Fruit fly (Drosophila melanogaster) whole organism, embryonic: ENCODE data around the gene CG33287.

Source experiments
- Awh ChIP-seq: fragments of 200-800 bp; sonication (Bioruptor generic); IDR thresholded peaks from 2 replicates; pipeline ENCODE4, ENCODE4 v1.3.6; 2022; ENCODE audit warnings: missing biosample characterization, missing genetic modification characterization
- Blimp-1 ChIP-seq: fragments of 200-800 bp; sonication (Bioruptor generic); optimal IDR thresholded peaks from 3 replicates; lab custom pipeline; 2018; ENCODE audit warnings: missing biosample characterization, missing genetic modification characterization, mild to moderate bottlenecking, moderate library complexity, missing genetic modification reagents
- CG10267 ChIP-seq: fragments of 200-800 bp; sonication (Bioruptor generic); optimal IDR thresholded peaks from 2 replicates; lab custom pipeline; 2018; ENCODE audit warnings: missing biosample characterization, mild to moderate bottlenecking, missing genetic modification characterization, moderate library complexity
- CG12391 ChIP-seq: fragments of 200-800 bp; sonication (Bioruptor generic); optimal IDR thresholded peaks from 3 replicates; lab custom pipeline; 2018; ENCODE audit warnings: missing biosample characterization, mild to moderate bottlenecking, missing genetic modification characterization, moderate library complexity
- CG13123 ChIP-seq: fragments of 200-800 bp; sonication (Bioruptor generic); optimal IDR thresholded peaks from 2 replicates; lab custom pipeline; 2016; ENCODE audit warnings: missing biosample characterization, missing genetic modification characterization
- CG13894 ChIP-seq: fragments of 200-800 bp; sonication (Bioruptor generic); optimal IDR thresholded peaks from 3 replicates; lab custom pipeline; 2018; ENCODE audit warnings: missing biosample characterization, mild to moderate bottlenecking, missing genetic modification characterization, moderate library complexity
- CG1603 ChIP-seq: fragments of 200-800 bp; sonication (Bioruptor generic); optimal IDR thresholded peaks from 2 replicates; lab custom pipeline; 2019; ENCODE audit warnings: missing biosample characterization, mild to moderate bottlenecking, missing genetic modification characterization, moderate library complexity
- CG17612 ChIP-seq: fragments of 200-800 bp; sonication (Bioruptor generic); IDR thresholded peaks from 2 replicates; pipeline ENCODE4 v1.3.6; 2022; ENCODE audit warnings: missing biosample characterization, missing genetic modification characterization
- CG17802 ChIP-seq: fragments of 200-800 bp; sonication (Bioruptor generic); optimal IDR thresholded peaks from 2 replicates; lab custom pipeline; 2018; ENCODE audit warnings: missing biosample characterization, mild to moderate bottlenecking, missing genetic modification characterization, moderate library complexity
- CG1792 ChIP-seq: fragments of 200-800 bp; sonication (Bioruptor generic); optimal IDR thresholded peaks from 2 replicates; lab custom pipeline; 2016; ENCODE audit warnings: missing biosample characterization, missing genetic modification characterization
- CG18476 ChIP-seq: fragments of 200-800 bp; sonication (Bioruptor generic); optimal IDR thresholded peaks from 2 replicates; lab custom pipeline; 2016; ENCODE audit warnings: missing biosample characterization, mild to moderate bottlenecking, missing genetic modification characterization
- CG2116 ChIP-seq: fragments of 200-800 bp; sonication (Bioruptor generic); optimal IDR thresholded peaks from 3 replicates; lab custom pipeline; 2018; ENCODE audit warnings: missing biosample characterization, mild to moderate bottlenecking, missing genetic modification characterization
- CG2875 ChIP-seq: fragments of 200-800 bp; sonication (Bioruptor generic); optimal IDR thresholded peaks from 2 replicates; lab custom pipeline; 2017; ENCODE audit warnings: missing biosample characterization, mild to moderate bottlenecking, missing genetic modification characterization, missing genetic modification reagents
- CG30020 ChIP-seq: fragments of 200-800 bp; optimal IDR thresholded peaks from 2 replicates; lab custom pipeline; 2019; ENCODE audit warnings: missing biosample characterization, mild to moderate bottlenecking, missing genetic modification characterization, moderate library complexity
- CG30403 ChIP-seq: fragments of 200-800 bp; sonication (Bioruptor generic); optimal IDR thresholded peaks from 3 replicates; lab custom pipeline; 2016; ENCODE audit warnings: missing biosample characterization, missing genetic modification characterization
- CG31441 ChIP-seq: fragments of 200-800 bp; sonication (Bioruptor generic); IDR thresholded peaks from 2 replicates; pipeline ENCODE4 v1.3.6; 2022; ENCODE audit warnings: missing biosample characterization, missing genetic modification characterization
- CG3407 ChIP-seq: fragments of 200-800 bp; sonication (Bioruptor generic); optimal IDR thresholded peaks from 2 replicates; lab custom pipeline; 2018; ENCODE audit warnings: missing biosample characterization, mild to moderate bottlenecking, missing genetic modification characterization
- CG34224 ChIP-seq: fragments of 200-800 bp; sonication (Bioruptor generic); IDR thresholded peaks from 3 replicates; pipeline ENCODE4 v1.3.6; 2022; ENCODE audit warnings: missing biosample characterization, missing genetic modification characterization; ENCODE audit not compliant: partially characterized antibody
- CG34422 ChIP-seq: fragments of 200-800 bp; sonication (Bioruptor generic); IDR thresholded peaks from 3 replicates; pipeline ENCODE4 v1.3.6; 2022; ENCODE audit warnings: missing biosample characterization, missing genetic modification characterization
- CG4617 ChIP-seq: fragments of 200-800 bp; sonication (Bioruptor generic); optimal IDR thresholded peaks from 3 replicates; lab custom pipeline; 2016; ENCODE audit warnings: missing biosample characterization, missing genetic modification characterization, borderline replicate concordance
- CG4730 ChIP-seq: fragments of 200-800 bp; sonication (Bioruptor generic); IDR thresholded peaks from 2 replicates; pipeline ENCODE4 v1.3.6; 2022; ENCODE audit warnings: missing biosample characterization, missing genetic modification characterization
- CG4820 ChIP-seq: fragments of 200-800 bp; sonication (Bioruptor generic); optimal IDR thresholded peaks from 3 replicates; lab custom pipeline; 2016; ENCODE audit warnings: missing biosample characterization, missing genetic modification characterization
- CG5180 ChIP-seq: fragments of 200-800 bp; sonication (Bioruptor generic); optimal IDR thresholded peaks from 3 replicates; lab custom pipeline; 2017; ENCODE audit warnings: missing biosample characterization, missing genetic modification characterization, mild to moderate bottlenecking, moderate library complexity, missing genetic modification reagents
- CG8944 ChIP-seq: fragments of 200-800 bp; sonication (Bioruptor generic); optimal IDR thresholded peaks from 3 replicates; lab custom pipeline; 2016; ENCODE audit warnings: missing biosample characterization, missing genetic modification characterization
- CkIIα-i1 ChIP-seq: fragments of 200-800 bp; sonication (Bioruptor generic); IDR thresholded peaks from 2 replicates; pipeline ENCODE4 v1.3.6; 2022; ENCODE audit warnings: missing biosample characterization, missing genetic modification characterization
- Dbx ChIP-seq: fragments of 200-800 bp; sonication (Bioruptor generic); IDR thresholded peaks from 3 replicates; pipeline ENCODE4 v1.3.6; 2022; ENCODE audit warnings: missing biosample characterization, missing genetic modification characterization
- Fer1 ChIP-seq: fragments of 200-800 bp; sonication (Bioruptor generic); optimal IDR thresholded peaks from 2 replicates; lab custom pipeline; 2017; ENCODE audit warnings: missing biosample characterization, mild to moderate bottlenecking, missing genetic modification characterization
- Fer2 ChIP-seq: fragments of 200-800 bp; sonication (Bioruptor generic); optimal IDR thresholded peaks from 2 replicates; lab custom pipeline; 2018; ENCODE audit warnings: missing biosample characterization, mild to moderate bottlenecking, missing genetic modification characterization, moderate library complexity
- Gug ChIP-seq: fragments of 200-800 bp; sonication (Bioruptor generic); IDR thresholded peaks from 4 replicates; pipeline ENCODE4 v1.3.6; 2022; ENCODE audit warnings: missing biosample characterization, missing genetic modification characterization
- HLH3B ChIP-seq: fragments of 200-800 bp; sonication (Bioruptor generic); IDR thresholded peaks from 2 replicates; pipeline ENCODE4 v1.3.6; 2022; ENCODE audit warnings: missing biosample characterization, missing genetic modification characterization
- HmgZ ChIP-seq: fragments of 200-800 bp; sonication (Bioruptor generic); optimal IDR thresholded peaks from 2 replicates; lab custom pipeline; 2018; ENCODE audit warnings: missing biosample characterization, mild to moderate bottlenecking, missing genetic modification characterization
- MESR4 ChIP-seq: fragments of 200-800 bp; sonication (Bioruptor generic); optimal IDR thresholded peaks from 2 replicates; lab custom pipeline; 2018; ENCODE audit warnings: missing biosample characterization, mild to moderate bottlenecking, missing genetic modification characterization, moderate library complexity
- Med ChIP-seq: fragments of 200-800 bp; sonication (Bioruptor generic); peaks from one replicate; lab custom pipeline; 2016; ENCODE audit warnings: missing biosample characterization, missing genetic modification characterization, mild to moderate bottlenecking, inconsistent platforms, moderate library complexity
- NC2α ChIP-seq: fragments of 200-800 bp; sonication (Bioruptor generic); optimal IDR thresholded peaks from 2 replicates; lab custom pipeline; 2016; ENCODE audit warnings: missing biosample characterization, missing genetic modification characterization
- Rx ChIP-seq: fragments of 200-800 bp; sonication (Bioruptor generic); IDR thresholded peaks from 2 replicates; pipeline ENCODE4 v1.3.6; 2022; ENCODE audit warnings: missing biosample characterization, missing genetic modification characterization
- Tbp ChIP-seq: fragments of >200 bp; optimal IDR thresholded peaks from 2 replicates; lab custom pipeline; 2018; ENCODE audit warnings: missing biosample characterization, missing genetic modification characterization
- Xbp1 ChIP-seq: fragments of 200-800 bp; sonication (Bioruptor generic); optimal IDR thresholded peaks from 3 replicates; lab custom pipeline; 2016; ENCODE audit warnings: missing biosample characterization, mild to moderate bottlenecking, missing genetic modification characterization
- bowl ChIP-seq: fragments of 200-800 bp; sonication (Bioruptor generic); IDR thresholded peaks from 2 replicates; pipeline ENCODE4 v1.3.6; 2022; ENCODE audit warnings: missing biosample characterization, missing genetic modification characterization
- bsh ChIP-seq, 2 experiments: fragments of 200-800 bp; sonication (Bioruptor generic); optimal IDR thresholded peaks; 2 replicates each; lab custom pipeline; 2017 to 2018; ENCODE audit warnings: mild to moderate bottlenecking in 2 of 2, missing biosample characterization in 2 of 2, missing genetic modification characterization in 2 of 2, moderate library complexity in 1 of 2
- chif ChIP-seq, 2 experiments: fragments of 200-800 bp; sonication (Bioruptor generic); optimal IDR thresholded peaks; 3 replicates each; lab custom pipeline; 2016; ENCODE audit warnings: missing biosample characterization in 2 of 2, missing genetic modification characterization in 2 of 2
- da ChIP-seq: fragments of 200-800 bp; sonication (Bioruptor generic); optimal IDR thresholded peaks from 2 replicates; lab custom pipeline; 2016; ENCODE audit warnings: missing biosample characterization, missing genetic modification characterization
- dmrt99B ChIP-seq: fragments of 200-800 bp; sonication (Bioruptor generic); optimal IDR thresholded peaks from 2 replicates; lab custom pipeline; 2018; ENCODE audit warnings: missing biosample characterization, mild to moderate bottlenecking, missing genetic modification characterization, moderate library complexity
- esg ChIP-seq: fragments of 200-800 bp; sonication (Bioruptor generic); conservative IDR thresholded peaks from 2 replicates; pipeline ENCODE4 v1.3.6; 2022; ENCODE audit warnings: missing biosample characterization, missing genetic modification characterization
- grau ChIP-seq: fragments of 200-800 bp; optimal IDR thresholded peaks from 3 replicates; lab custom pipeline; 2019; ENCODE audit warnings: missing biosample characterization, mild to moderate bottlenecking, missing genetic modification characterization, moderate library complexity
- maf-S ChIP-seq: fragments of 200-800 bp; sonication (Bioruptor generic); optimal IDR thresholded peaks from 2 replicates; lab custom pipeline; 2016; ENCODE audit warnings: missing biosample characterization, missing genetic modification characterization
- repo ChIP-seq: fragments of 200-800 bp; sonication (Bioruptor generic); optimal IDR thresholded peaks from 2 replicates; lab custom pipeline; 2016; ENCODE audit warnings: missing biosample characterization, missing genetic modification characterization
- salm ChIP-seq: fragments of 200-800 bp; sonication (Bioruptor generic); optimal IDR thresholded peaks from 2 replicates; lab custom pipeline; 2018; ENCODE audit warnings: missing biosample characterization, mild to moderate bottlenecking, missing genetic modification characterization
- sc ChIP-seq, 3 experiments: fragments of >200 bp in 2 of 3; fragments of 200-800 bp in 1 of 3; sonication (Bioruptor generic) in 1 of 3; optimal IDR thresholded peaks; 2 replicates in 2 of 3; 3 replicates in 1 of 3; lab custom pipeline; 2017; ENCODE audit warnings: mild to moderate bottlenecking in 1 of 3, missing biosample characterization in 1 of 3, missing genetic modification characterization in 1 of 3, missing genetic modification reagents in 1 of 3
- seq ChIP-seq: fragments of 200-800 bp; sonication (Bioruptor generic); IDR thresholded peaks from 2 replicates; pipeline ENCODE4 v1.3.6; 2022; ENCODE audit warnings: missing biosample characterization, missing genetic modification characterization
- slp2 ChIP-seq: fragments of 200-800 bp; sonication (Bioruptor generic); optimal IDR thresholded peaks from 2 replicates; lab custom pipeline; 2016; ENCODE audit warnings: missing biosample characterization, missing genetic modification characterization

The CG33287 gene

DNA sequence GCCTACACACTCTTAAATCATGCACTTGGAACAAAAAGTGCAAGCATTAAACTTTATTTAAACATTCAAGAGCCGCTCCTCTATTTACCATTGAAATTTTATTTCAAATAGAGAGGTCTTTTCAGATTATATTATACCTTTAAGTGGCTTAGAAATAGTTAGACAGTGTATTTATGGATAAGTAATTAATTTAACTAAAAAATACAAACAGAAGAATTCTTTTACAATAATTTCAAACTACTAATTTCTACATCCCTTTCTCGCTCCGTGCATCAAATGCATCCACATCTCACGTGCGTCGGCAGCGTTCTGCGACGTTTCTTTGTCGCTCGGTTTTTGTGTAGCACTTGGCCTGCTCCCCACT is 20.3 kb downstream of the CG33287 start (continued):
- peak; percentile 62; the same call in 1 of the 2 replicates for TF ChIP-seq CG31441
- no peak for TF ChIP-seq Dbx (GFP tag; lab: Robert Waterston, UW)
- TF ChIP-seq Awh (GFP tag; lab: Robert Waterston, UW): peak; percentile 65
- TF ChIP-seq CG13123 (GFP tag; lab: Kevin White, UChicago): peak; percentile 5
- TF ChIP-seq seq: no peak
- TF ChIP-seq CG1792 (GFP tag; lab: Kevin White, UChicago): peak; percentile 29
- TF ChIP-seq Fer2: no peak
- no peak for TF ChIP-seq NC2α (GFP tag; lab: Kevin White, UChicago)
- 0 out of 3 replicates have a peak, but pooled peaks have one; percentile 24 for TF ChIP-seq CG34422 (GFP tag; lab: Robert Waterston, UW)
- TF ChIP-seq salm (tag; lab: Kevin White, UChicago): peak; percentile 28
- peak; percentile 61 for TF ChIP-seq slp2 (GFP tag; lab: Kevin White, UChicago)
- no peak for TF ChIP-seq maf-S
- peak; percentile 59 for TF ChIP-seq CG18476
- peak; percentile 77 for TF ChIP-seq CG3407 (GFP tag; lab: Kevin White, UChicago)
- peak; percentile 29 for TF ChIP-seq CG1603 (tag; lab: Kevin White, UChicago)
- TF ChIP-seq repo (GFP tag; lab: Kevin White, UChicago): no peak
- TF ChIP-seq Blimp-1: peak; percentile 85
- TF ChIP-seq CG5180 (GFP tag; lab: Kevin White, UChicago): peak; percentile 56
- peak; percentile 63 for TF ChIP-seq grau (tag; lab: Kevin White, UChicago)
- no peak for TF ChIP-seq CG8944 (GFP tag; lab: Kevin White, UChicago)
- TF ChIP-seq CG30403 (GFP tag; lab: Kevin White, UChicago): peak; percentile 63
- TF ChIP-seq Tbp: no peak
- TF ChIP-seq Xbp1: peak; percentile 62
- no peak for TF ChIP-seq Fer1
- no peak for TF ChIP-seq CG4730
- TF ChIP-seq CG4820: peak; percentile 66
- peak; percentile 45; the same call in 1 of the 2 replicates for TF ChIP-seq esg (GFP tag; lab: Robert Waterston, UW)
- no peak for TF ChIP-seq CG17612
- TF ChIP-seq CG12391 (tag; lab: Kevin White, UChicago): peak; percentile 74
- no peak for TF ChIP-seq bowl (GFP tag; lab: Robert Waterston, UW)
- TF ChIP-seq MESR4 (GFP tag; lab: Kevin White, UChicago): no peak
- no peak for TF ChIP-seq Med (GFP tag; lab: Kevin White, UChicago)
- TF ChIP-seq CG13894 (tag; lab: Kevin White, UChicago): no peak
- peak; percentile 88 to 91 for TF ChIP-seq bsh (GFP tag; optimal IDR thresholded peaks at IDR 0.05; lab: Kevin White, UChicago)
- TF ChIP-seq CG4617: no peak
- TF ChIP-seq HmgZ (tag; lab: Kevin White, UChicago): no peak
- peak; percentile 85 for TF ChIP-seq dmrt99B (tag; lab: Kevin White, UChicago)
- TF ChIP-seq Rx: no peak
- peak; percentile 51 for TF ChIP-seq CG17802
- TF ChIP-seq Gug (GFP tag; lab: Robert Waterston, UW): peak; percentile 47; the same call in 2 of the 4 replicates
- TF ChIP-seq CG2875 (GFP tag; lab: Kevin White, UChicago): peak; percentile 58
- TF ChIP-seq CG30020 (tag; lab: Kevin White, UChicago): peak; percentile 30
- peak; percentile 58; the same call in 1 of the 2 replicates for TF ChIP-seq HLH3B
- peak; percentile 69 for TF ChIP-seq CG10267
- TF ChIP-seq CG34224 (GFP tag; lab: Robert Waterston, UW): no peak
- no peak for TF ChIP-seq da (GFP tag; lab: Kevin White, UChicago)
- TF ChIP-seq sc (optimal IDR thresholded peaks at IDR 0.05; lab: Kevin White, UChicago): no peak
- TF ChIP-seq sc (GFP tag; optimal IDR thresholded peaks at IDR 0.05; lab: Kevin White, UChicago): peak; percentile 66
- no peak for TF ChIP-seq CG2116 (GFP tag; lab: Kevin White, UChicago)
- no peak for TF ChIP-seq CkIIα-i1 (GFP tag; lab: Robert Waterston, UW)
- TF ChIP-seq chif (GFP tag; optimal IDR thresholded peaks at IDR 0.05; lab: Kevin White, UChicago): peak; percentile 45 to 53
